Worm (Caenorhabditis elegans) whole organism, young adult: ENCODE results near the gene T16G1.3.

Source experiments
- B0035.1 ChIP-seq: sonication (generic microtip); optimal IDR thresholded peaks from 2 replicates; lab custom pipeline; 2016; ENCODE audit warnings: missing genetic modification characterization, mild to moderate bottlenecking, missing compliant biosample characterization, missing genotype, missing genetic modification reagents
- C06A6.2 ChIP-seq: fragments of 200-800 bp; sonication (Bioruptor generic); conservative IDR thresholded peaks from 2 replicates; pipeline ENCODE4 v1.3.6; 2022; ENCODE audit warnings: missing genetic modification characterization, missing compliant biosample characterization
- F23B12.7 ChIP-seq: sonication (generic microtip); optimal IDR thresholded peaks from 2 replicates; lab custom pipeline; 2017; ENCODE audit warnings: missing genetic modification characterization, mild to moderate bottlenecking, missing compliant biosample characterization, antibody characterized with exemption, moderate library complexity; ENCODE audit not compliant: insufficient read depth
- F39B2.1 ChIP-seq: fragments of 200-800 bp; sonication (Bioruptor generic); IDR thresholded peaks from 2 replicates; pipeline ENCODE4 v1.3.6; 2022; ENCODE audit warnings: missing genetic modification reagents, missing genetic modification characterization, missing compliant biosample characterization
- F49E8.2 ChIP-seq: sonication (generic microtip); optimal IDR thresholded peaks from 3 replicates; lab custom pipeline; 2017; ENCODE audit warnings: missing genetic modification characterization, mild to moderate bottlenecking, missing compliant biosample characterization, antibody characterized with exemption, moderate library complexity; ENCODE audit not compliant: insufficient read depth
- F52B5.7 ChIP-seq: sonication (generic microtip); optimal IDR thresholded peaks from 2 replicates; lab custom pipeline; 2016; ENCODE audit warnings: mild to moderate bottlenecking, missing genetic modification characterization, missing compliant biosample characterization
- F57A8.1 ChIP-seq: fragments of 200-800 bp; sonication (Bioruptor generic); optimal IDR thresholded peaks from 2 replicates; lab custom pipeline; 2018; ENCODE audit warnings: mild to moderate bottlenecking, missing genetic modification characterization, moderate library complexity, missing compliant biosample characterization
- K11D2.4 ChIP-seq: fragments of 200-800 bp; sonication (Bioruptor generic); IDR thresholded peaks from 2 replicates; pipeline ENCODE4 v1.3.6; 2022; ENCODE audit warnings: missing genetic modification reagents, missing genetic modification characterization, missing compliant biosample characterization
- K12H6.12 ChIP-seq: fragments of 200-800 bp; sonication (Bioruptor generic); optimal IDR thresholded peaks from 2 replicates; lab custom pipeline; 2018; ENCODE audit warnings: mild to moderate bottlenecking, missing genetic modification characterization, missing compliant biosample characterization
- T26A5.8 ChIP-seq: sonication (generic microtip); optimal IDR thresholded peaks from 2 replicates; lab custom pipeline; 2016; ENCODE audit warnings: missing genetic modification characterization, missing compliant biosample characterization
- Y53F4B.3 ChIP-seq: fragments of 200-800 bp; sonication (Bioruptor generic); IDR thresholded peaks from 2 replicates; pipeline ENCODE4 v1.3.6; 2022; ENCODE audit warnings: missing genetic modification reagents, missing genetic modification characterization, missing compliant biosample characterization
- Y67H2A.10 ChIP-seq: fragments of 200-800 bp; sonication (Bioruptor generic); conservative IDR thresholded peaks from 2 replicates; pipeline ENCODE4 v1.3.6; 2022; ENCODE audit warnings: missing genetic modification reagents, missing genetic modification characterization, missing compliant biosample characterization
- Y95B8A.8 ChIP-seq: fragments of 200-800 bp; sonication (Bioruptor generic); IDR thresholded peaks from 2 replicates; pipeline ENCODE4 v1.3.6; 2022; ENCODE audit warnings: missing genetic modification reagents, missing genetic modification characterization, missing compliant biosample characterization
- akir-1 ChIP-seq: fragments of 200-800 bp; sonication (Bioruptor generic); optimal IDR thresholded peaks from 2 replicates; lab custom pipeline; 2018; ENCODE audit warnings: mild to moderate bottlenecking, missing genetic modification characterization, moderate library complexity, missing compliant biosample characterization
- ama-1 ChIP-seq, 3 experiments: fragments of 150-350 bp in 1 of 3; sonication (generic microtip) in 2 of 3; optimal IDR thresholded peaks; 2 replicates each; lab custom pipeline; 2014 to 2018; ENCODE audit warnings: missing biosample characterization in 2 of 3, missing genetic modification characterization in 2 of 3, missing genetic modification reagents in 2 of 3
- atf-7 ChIP-seq: sonication (generic microtip); optimal IDR thresholded peaks from 2 replicates; lab custom pipeline; 2017; ENCODE audit warnings: mild to moderate bottlenecking, missing genetic modification characterization, missing compliant biosample characterization
- attf-5 ChIP-seq: fragments of 200-800 bp; sonication (Bioruptor generic); optimal IDR thresholded peaks from 2 replicates; lab custom pipeline; 2018; ENCODE audit warnings: mild to moderate bottlenecking, missing genetic modification characterization, missing compliant biosample characterization
- cebp-2 ChIP-seq: fragments of 200-800 bp; sonication (Bioruptor generic); IDR thresholded peaks from 2 replicates; pipeline ENCODE4 v1.3.6; 2022; ENCODE audit warnings: missing genetic modification characterization, missing compliant biosample characterization
- ceh-100 ChIP-seq: fragments of 200-800 bp; sonication (Bioruptor generic); IDR thresholded peaks from 2 replicates; pipeline ENCODE4 v1.3.6; 2022; ENCODE audit warnings: missing genetic modification reagents, missing genetic modification characterization, missing compliant biosample characterization
- ceh-58 ChIP-seq: fragments of 200-800 bp; sonication (Bioruptor generic); IDR thresholded peaks from 2 replicates; pipeline ENCODE4 v1.3.6; 2022; ENCODE audit warnings: missing genetic modification characterization, missing compliant biosample characterization
- die-1 ChIP-seq: sonication (generic microtip); optimal IDR thresholded peaks from 2 replicates; lab custom pipeline; 2016; ENCODE audit warnings: missing genotype, mild to moderate bottlenecking, missing genetic modification characterization, missing compliant biosample characterization
- dpl-1 ChIP-seq: fragments of 150-350 bp; optimal IDR thresholded peaks from 2 replicates; lab custom pipeline; 2014; ENCODE audit warnings: missing biosample characterization, missing genetic modification reagents, missing genetic modification characterization
- efl-1 ChIP-seq: fragments of 150-350 bp; optimal IDR thresholded peaks from 2 replicates; lab custom pipeline; 2014; ENCODE audit warnings: missing biosample characterization, missing genetic modification reagents, missing genetic modification characterization
- egl-18 ChIP-seq: fragments of 200-800 bp; sonication (Bioruptor generic); IDR thresholded peaks from 2 replicates; pipeline ENCODE4 v1.3.6; 2022; ENCODE audit warnings: missing genetic modification reagents, missing genetic modification characterization, missing compliant biosample characterization
- egl-44 ChIP-seq: fragments of 200-800 bp; sonication (Bioruptor generic); IDR thresholded peaks from 2 replicates; pipeline ENCODE4 v1.3.6; 2022; ENCODE audit warnings: missing genetic modification reagents, missing genetic modification characterization, missing compliant biosample characterization
- hlh-12 ChIP-seq: sonication (generic microtip); optimal IDR thresholded peaks from 2 replicates; lab custom pipeline; 2016; ENCODE audit warnings: missing genetic modification characterization, missing compliant biosample characterization
- hmg-1.2 ChIP-seq: fragments of 200-800 bp; sonication (Bioruptor generic); IDR thresholded peaks from 2 replicates; pipeline ENCODE4 v1.3.6; 2022; ENCODE audit warnings: missing genetic modification reagents, missing genetic modification characterization, missing compliant biosample characterization
- hmg-20 ChIP-seq: fragments of 200-800 bp; sonication (Bioruptor generic); IDR thresholded peaks from 2 replicates; pipeline ENCODE4 v1.3.6; 2022; ENCODE audit warnings: missing genetic modification reagents, missing genetic modification characterization, missing compliant biosample characterization
- hsf-1 ChIP-seq: fragments of 200-800 bp; sonication (Bioruptor generic); IDR thresholded peaks from 2 replicates; pipeline ENCODE4 v1.3.6; 2022; ENCODE audit warnings: missing genetic modification reagents, missing genetic modification characterization, missing compliant biosample characterization
- lin-35 ChIP-seq, 3 experiments: fragments of 150-350 bp in 2 of 3; sonication (generic microtip) in 1 of 3; optimal IDR thresholded peaks; 2 replicates each; lab custom pipeline; 2014 to 2018; ENCODE audit warnings: missing biosample characterization in 3 of 3, missing genetic modification characterization in 3 of 3, missing genetic modification reagents in 3 of 3
- madf-8 ChIP-seq: fragments of 200-800 bp; sonication (Bioruptor generic); conservative IDR thresholded peaks from 2 replicates; pipeline ENCODE4 v1.3.6; 2022; ENCODE audit warnings: missing genetic modification reagents, missing genetic modification characterization, missing compliant biosample characterization
- mcd-1 ChIP-seq: fragments of 200-800 bp; sonication (Bioruptor generic); IDR thresholded peaks from 2 replicates; pipeline ENCODE4 v1.3.6; 2022; ENCODE audit warnings: missing genetic modification reagents, missing genetic modification characterization, missing compliant biosample characterization
- nfya-1 ChIP-seq: sonication (generic microtip); optimal IDR thresholded peaks from 2 replicates; lab custom pipeline; 2017; ENCODE audit warnings: antibody characterized with exemption, missing compliant biosample characterization, missing genetic modification characterization, borderline replicate concordance; ENCODE audit not compliant: insufficient read depth
- nfya-2 ChIP-seq: fragments of 200-800 bp; sonication (Bioruptor generic); IDR thresholded peaks from 2 replicates; pipeline ENCODE4 v1.3.6; 2022; ENCODE audit warnings: missing genetic modification reagents, missing genetic modification characterization, missing compliant biosample characterization
- nhr-80 ChIP-seq: sonication (generic microtip); optimal IDR thresholded peaks from 2 replicates; lab custom pipeline; 2016; ENCODE audit warnings: missing genetic modification characterization, missing compliant biosample characterization
- rec-8 ChIP-seq, 2 experiments: sonication (generic microtip); optimal IDR thresholded peaks; 2 replicates each; lab custom pipeline; 2016; ENCODE audit warnings: mild to moderate bottlenecking in 2 of 2, missing genetic modification characterization in 2 of 2, missing genetic modification reagents in 2 of 2, missing genotype in 2 of 2, missing biosample characterization in 1 of 2, missing compliant biosample characterization in 1 of 2, moderate library complexity in 1 of 2
- tlf-1 ChIP-seq: fragments of 200-800 bp; sonication (Bioruptor generic); optimal IDR thresholded peaks from 2 replicates; lab custom pipeline; 2018; ENCODE audit warnings: mild to moderate bottlenecking, missing genetic modification characterization, missing compliant biosample characterization
- unc-130 ChIP-seq: sonication (generic microtip); optimal IDR thresholded peaks from 2 replicates; lab custom pipeline; 2016; ENCODE audit warnings: missing genetic modification reagents, missing genetic modification characterization, missing compliant biosample characterization
- unc-62 ChIP-seq: fragments of 150-350 bp; optimal IDR thresholded peaks from 2 replicates; lab custom pipeline; 2014; ENCODE audit warnings: missing biosample characterization, missing genetic modification reagents, missing genetic modification characterization
- xnd-1 ChIP-seq: sonication (generic microtip); optimal IDR thresholded peaks from 2 replicates; lab custom pipeline; 2016; ENCODE audit warnings: missing genotype, missing genetic modification reagents, missing genetic modification characterization, missing compliant biosample characterization
- ztf-25 ChIP-seq: fragments of 200-800 bp; sonication (Bioruptor generic); IDR thresholded peaks from 2 replicates; pipeline ENCODE4 v1.3.6; 2022; ENCODE audit warnings: missing genetic modification reagents, missing genetic modification characterization, missing compliant biosample characterization
- ztf-28 ChIP-seq: fragments of 200-800 bp; sonication (Bioruptor generic); IDR thresholded peaks from 2 replicates; pipeline ENCODE4 v1.3.6; 2022; ENCODE audit warnings: missing genetic modification reagents, missing genetic modification characterization, missing compliant biosample characterization
- ztf-3 ChIP-seq: fragments of 200-800 bp; sonication (Bioruptor generic); optimal IDR thresholded peaks from 2 replicates; lab custom pipeline; 2018; ENCODE audit warnings: mild to moderate bottlenecking, missing genetic modification characterization, missing compliant biosample characterization

Gene T16G1.3

DNA sequence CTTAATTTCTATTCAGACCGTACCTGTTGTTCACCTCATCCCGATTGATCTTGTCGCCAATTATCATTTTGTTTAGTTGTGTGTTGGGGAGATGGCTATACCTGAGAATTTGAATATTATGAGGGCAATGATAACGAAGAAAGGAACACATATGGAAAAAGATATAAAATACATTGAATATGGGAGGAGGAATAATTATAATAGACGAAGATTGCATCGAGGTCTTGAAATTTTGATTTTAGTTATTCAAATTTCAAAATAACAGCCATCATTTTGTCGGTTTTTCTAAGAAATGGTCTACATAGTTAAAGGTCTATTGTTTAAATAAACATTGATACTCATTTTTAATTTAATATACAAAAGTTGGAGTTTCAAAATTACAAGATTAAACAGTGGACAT lies 42.9 kb upstream of the T16G1.3 start, which contains the start of gene shw-3:
shw-3 (minus strand) TSS at position 101 of the 400 bp plus-strand sequence.
- TF ChIP-seq ztf-25 (GFP tag; lab: Robert Waterston, UW): no peak
- no peak for TF ChIP-seq egl-44 (GFP tag; lab: Robert Waterston, UW)
- TF ChIP-seq Y95B8A.8 (GFP tag; lab: Robert Waterston, UW): no peak
- TF ChIP-seq F23B12.7 (tag; lab: Kevin White, UChicago): no peak

DNA sequence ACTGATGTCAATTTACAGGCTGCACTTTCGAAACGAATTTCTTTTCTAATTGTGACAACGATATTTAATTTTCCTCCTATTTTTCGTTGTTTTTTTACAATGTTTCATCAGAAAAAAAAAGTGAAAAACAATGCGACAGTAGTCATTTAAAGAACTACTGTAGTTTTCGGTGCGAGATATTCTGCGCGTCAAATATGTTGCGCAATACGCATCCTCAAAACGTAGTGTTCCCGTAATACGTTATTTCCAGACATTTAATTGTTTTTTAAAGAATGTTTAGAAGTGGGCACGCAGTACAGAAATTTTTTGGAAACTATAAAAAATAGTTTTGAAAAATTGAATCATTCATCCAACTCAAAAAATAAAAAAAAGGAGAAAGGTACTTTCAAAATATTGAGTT lies 29.9 kb upstream of the T16G1.3 start:
- TF ChIP-seq nhr-80 (no peak), ztf-3 (GFP tag; lab: Kevin White, UChicago) (no peak), ceh-100 (GFP tag; lab: Robert Waterston, UW) (no peak), K12H6.12 (tag; lab: Kevin White, UChicago) (no peak), hmg-20 (GFP tag; lab: Robert Waterston, UW) (no peak), Y53F4B.3 (GFP tag; lab: Robert Waterston, UW) (no peak), ceh-58 (GFP tag; lab: Robert Waterston, UW) (no peak), mcd-1 (GFP tag; lab: Robert Waterston, UW) (no peak), akir-1 (GFP tag; lab: Kevin White, UChicago) (no peak), egl-44 (GFP tag; lab: Robert Waterston, UW) (no peak), efl-1 (GFP tag; lab: Kevin White, UChicago) (no peak), hsf-1 (GFP tag; lab: Robert Waterston, UW) (no peak), F49E8.2 (tag; lab: Kevin White, UChicago) (no peak)
- TF ChIP-seq, all 124 proteins: peak for 0

DNA sequence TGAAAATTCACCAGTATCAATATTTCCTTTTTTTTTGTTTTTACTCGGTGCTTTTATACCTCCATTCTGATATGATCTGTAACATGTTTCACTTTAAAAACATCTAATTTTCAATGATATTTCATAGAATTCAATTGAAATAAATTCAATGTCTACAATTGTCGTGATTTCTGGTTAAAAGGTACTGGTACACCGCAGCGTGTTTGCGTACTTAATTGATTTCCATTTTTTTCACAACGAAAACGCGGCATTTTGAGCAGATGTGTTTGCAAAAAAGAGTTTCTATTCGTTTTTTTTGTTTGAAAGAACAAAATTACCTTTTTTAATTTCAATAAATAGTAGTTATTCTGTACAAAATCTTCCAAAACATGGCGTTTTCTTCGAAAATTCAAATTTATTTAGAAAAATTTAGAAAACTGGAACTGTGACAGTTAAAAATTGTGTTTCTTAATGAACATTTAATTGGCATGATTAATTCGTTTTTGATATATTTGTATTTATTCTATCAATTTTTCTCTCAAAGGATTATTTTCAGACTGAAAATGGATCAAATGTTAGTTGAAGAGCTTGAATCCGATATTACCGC lies 26.5 kb upstream of the T16G1.3 start, which contains the start of gene pnn-1:
pnn-1 (plus strand) TSS at position 536 of the 586 bp plus-strand sequence.
- TF ChIP-seq T26A5.8: no peak
- TF ChIP-seq F57A8.1 (GFP tag; lab: Kevin White, UChicago): no peak
- no peak for TF ChIP-seq unc-62 (GFP tag; lab: Kevin White, UChicago)
- TF ChIP-seq efl-1 (GFP tag; lab: Kevin White, UChicago): peak; percentile 32
- TF ChIP-seq C06A6.2 (GFP tag; lab: Robert Waterston, UW): no peak
- no peak for TF ChIP-seq F52B5.7 (tag; lab: Kevin White, UChicago)
- TF ChIP-seq hmg-1.2 (GFP tag; lab: Robert Waterston, UW): peak; percentile 26; the same call in 1 of the 2 replicates
- TF ChIP-seq mcd-1 (GFP tag; lab: Robert Waterston, UW): peak; percentile 42; the same call in 1 of the 2 replicates
- no peak for TF ChIP-seq F39B2.1 (GFP tag; lab: Robert Waterston, UW)
- TF ChIP-seq atf-7: no peak
- TF ChIP-seq unc-130 (GFP tag; lab: Kevin White, UChicago): no peak
- peak; percentile 6 for TF ChIP-seq dpl-1 (GFP tag; lab: Kevin White, UChicago)
- no peak for TF ChIP-seq tlf-1 (GFP tag; lab: Kevin White, UChicago)
- TF ChIP-seq B0035.1: no peak
- TF ChIP-seq ama-1 (optimal IDR thresholded peaks at IDR 0.05; lab: Kevin White, UChicago): no peak
- no peak for TF ChIP-seq ama-1 (GFP tag; optimal IDR thresholded peaks at IDR 0.05; lab: Kevin White, UChicago)
- no peak for TF ChIP-seq ztf-25 (GFP tag; lab: Robert Waterston, UW)
- no peak for TF ChIP-seq xnd-1 (tag; lab: Kevin White, UChicago)
- TF ChIP-seq K11D2.4 (GFP tag; lab: Robert Waterston, UW): no peak
- no peak for TF ChIP-seq rec-8 (tag; optimal IDR thresholded peaks at IDR 0.05; lab: Kevin White, UChicago)
- no peak for TF ChIP-seq nfya-2 (GFP tag; lab: Robert Waterston, UW)
- TF ChIP-seq Y67H2A.10: no peak
- TF ChIP-seq madf-8 (GFP tag; lab: Robert Waterston, UW): no peak
- no peak for TF ChIP-seq ztf-28 (GFP tag; lab: Robert Waterston, UW)
- TF ChIP-seq attf-5 (GFP tag; lab: Kevin White, UChicago): no peak
- no peak for TF ChIP-seq die-1 (tag; lab: Kevin White, UChicago)
- TF ChIP-seq nfya-1 (tag; lab: Kevin White, UChicago): no peak
- TF ChIP-seq cebp-2 (GFP tag; lab: Robert Waterston, UW): no peak
- TF ChIP-seq egl-18 (GFP tag; lab: Robert Waterston, UW): no peak
- no peak for TF ChIP-seq hlh-12
- peak in 1 of 3 experiments; percentile 63 for TF ChIP-seq lin-35 (GFP tag; optimal IDR thresholded peaks at IDR 0.05; lab: Kevin White, UChicago)
